Fruit fly (Drosophila melanogaster): ENCODE data around the gene SelR.

The SelR gene

DNA sequence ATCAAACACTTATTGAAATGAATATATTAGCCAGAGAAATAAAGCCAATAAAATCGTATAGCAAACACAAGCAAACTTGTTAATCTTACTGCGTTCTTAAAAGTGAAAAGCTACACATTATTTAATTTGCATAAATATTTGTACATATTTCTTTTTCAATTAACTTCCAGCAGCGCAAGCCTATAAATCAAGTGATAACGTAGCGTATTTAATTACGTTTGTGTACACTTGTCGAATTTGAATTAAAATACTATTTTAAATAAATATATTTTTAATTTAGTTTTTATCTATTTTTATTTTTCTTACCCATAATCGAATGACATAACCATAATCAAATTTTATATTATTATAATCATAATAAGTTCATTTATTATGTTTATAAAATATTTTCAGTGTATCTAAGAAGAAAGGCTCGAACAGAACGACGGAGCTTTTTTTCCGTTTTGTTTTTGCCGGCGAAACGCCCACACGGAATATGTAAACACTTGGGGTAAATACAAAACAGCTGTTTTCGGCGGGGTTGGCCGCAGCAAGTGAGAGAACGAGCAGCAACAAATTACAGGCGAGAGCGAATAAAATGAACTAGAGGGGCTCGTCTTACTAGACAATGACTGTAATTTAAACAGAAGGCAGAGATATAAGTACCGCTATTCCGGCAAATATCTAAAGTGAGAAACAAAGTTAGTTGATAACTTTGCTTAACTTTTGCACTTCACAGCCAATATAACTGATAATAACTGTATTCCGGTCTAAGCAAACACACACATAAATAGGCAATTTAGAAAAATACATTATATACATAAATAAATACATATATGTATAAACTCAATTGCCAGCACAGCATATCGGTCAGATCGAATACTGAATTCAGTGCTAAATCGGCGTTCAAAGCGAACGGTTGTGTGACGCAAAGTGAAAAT is 7.3 kb upstream of the SelR start, which contains the start of gene Sodh2 (continued):
- TF ChIP-seq HHEX (GFP tag; optimal IDR thresholded peaks at IDR 0.05) (peak; percentile 84), CG10431 (GFP tag; optimal IDR thresholded peaks at IDR 0.05) (peak; percentile 42), Oli (tag; optimal IDR thresholded peaks at IDR 0.05) (peak; percentile 45), CG10274 (GFP tag; optimal IDR thresholded peaks at IDR 0.05) (peak; percentile 52), CG13775 (GFP tag; optimal IDR thresholded peaks at IDR 0.05) (peak; percentile 63), Side (GFP tag; optimal IDR thresholded peaks at IDR 0.05) (peak; percentile 73), CG12659 (GFP tag; optimal IDR thresholded peaks at IDR 0.05) (peak; percentile 85), wek (GFP tag; optimal IDR thresholded peaks at IDR 0.05) (peak; percentile 85), CG7786 (GFP tag; optimal IDR thresholded peaks at IDR 0.05) (peak; percentile 67), ind (GFP tag; optimal IDR thresholded peaks at IDR 0.05) (peak; percentile 61), Fer3 (tag; optimal IDR thresholded peaks at IDR 0.05) (peak; percentile 81), CG10959 (GFP tag; IDR thresholded peaks at IDR 0.05) (no peak), CG5180 (GFP tag; optimal IDR thresholded peaks at IDR 0.05) (peak; percentile 68), lola (GFP tag; optimal IDR thresholded peaks at IDR 0.05) (peak in 1 of 3 experiments; percentile 43), Ptx1 (GFP tag; IDR thresholded peaks at IDR 0.05) (peak; percentile 76), BEAF-32 (GFP tag; optimal IDR thresholded peaks at IDR 0.05) (no peak), CG10267 (tag; optimal IDR thresholded peaks at IDR 0.05) (peak; percentile 75), schlank (tag; optimal IDR thresholded peaks at IDR 0.05) (peak; percentile 86), wdn (GFP tag; IDR thresholded peaks at IDR 0.05) (peak; percentile 77; the same call in 1 of the 2 replicates), corto (GFP tag; optimal IDR thresholded peaks at IDR 0.05) (peak; percentile 50), CG7271 (tag; optimal IDR thresholded peaks at IDR 0.05) (no peak), al (GFP tag; IDR thresholded peaks at IDR 0.05) (peak; percentile 62), luna (GFP tag; optimal IDR thresholded peaks at IDR 0.05) (peak; percentile 39), CG14014 (GFP tag; IDR thresholded peaks at IDR 0.05) (peak; percentile 71), Antp (GFP tag; optimal IDR thresholded peaks at IDR 0.05) (peak; percentile 67), disco-r (GFP tag; optimal IDR thresholded peaks at IDR 0.05) (peak; percentile 46), bowl (GFP tag; IDR thresholded peaks at IDR 0.05) (no peak; the same call in 1 of the 2 replicates), Hand (GFP tag; optimal IDR thresholded peaks at IDR 0.05) (peak; percentile 69), CG8089 (GFP tag; optimal IDR thresholded peaks at IDR 0.05) (peak; percentile 29), tna (GFP tag; IDR thresholded peaks at IDR 0.05; ENCODE audit: partially characterized antibody) (no peak), gt (GFP tag; IDR thresholded peaks at IDR 0.05) (no peak), CG10654 (GFP tag; optimal IDR thresholded peaks at IDR 0.05) (peak; percentile 47), sr (GFP tag; IDR thresholded peaks at IDR 0.05) (peak; percentile 90), ab (GFP tag; optimal IDR thresholded peaks at IDR 0.05) (peak; percentile 37), CG10462 (GFP tag; optimal IDR thresholded peaks at IDR 0.05) (no peak), Gug (GFP tag; IDR thresholded peaks at IDR 0.05) (peak; percentile 73; the same call in 2 of the 4 replicates), klu (GFP tag; IDR thresholded peaks at IDR 0.05) (0 out of 2 replicates have a peak, but pooled peaks have one; percentile 38), br (optimal IDR thresholded peaks at IDR 0.05) (no peak), zfh2 (GFP tag; optimal IDR thresholded peaks at IDR 0.05) (peak; percentile 85), hth (optimal IDR thresholded peaks at IDR 0.05) (no peak), Ets97D (GFP tag; optimal IDR thresholded peaks at IDR 0.05) (peak; percentile 17), danr (GFP tag; IDR thresholded peaks at IDR 0.05) (peak; percentile 47; the same call in 1 of the 2 replicates), CG9932 (GFP tag; IDR thresholded peaks at IDR 0.05) (peak; percentile 86), CTCF (GFP tag; optimal IDR thresholded peaks at IDR 0.05) (peak; percentile 27), grn (GFP tag; optimal IDR thresholded peaks at IDR 0.05) (peak; percentile 30), Rfx (GFP tag; IDR thresholded peaks at IDR 0.05) (peak; percentile 94), Dbx (GFP tag; IDR thresholded peaks at IDR 0.05) (peak; percentile 66; the same call in 2 of the 3 replicates), CG13287 (GFP tag; IDR thresholded peaks at IDR 0.05; ENCODE audit: partially characterized antibody) (peak; percentile 23; the same call in 1 of the 2 replicates), pan (optimal IDR thresholded peaks at IDR 0.05) (no peak), pan (GFP tag; optimal IDR thresholded peaks at IDR 0.05 in 1 of 2, IDR thresholded peaks at IDR 0.05 in 1 of 2) (peak in 1 of 2 experiments; percentile 75)

All from whole organism, embryonic.